Worm (Caenorhabditis elegans) whole organism, L1 larva: ENCODE results near the gene C09B9.4.

ENCODE experiments used
- C34B4.2 ChIP-seq: sonication (generic microtip); optimal IDR thresholded peaks from 2 replicates; lab custom pipeline; 2017; ENCODE audit warnings: mild to moderate bottlenecking, missing genetic modification characterization, missing compliant biosample characterization
- F16B12.6 ChIP-seq: fragments of 150-350 bp; optimal IDR thresholded peaks from 2 replicates; lab custom pipeline; 2014; ENCODE audit warnings: missing biosample characterization, missing genetic modification characterization
- aha-1 ChIP-seq: fragments of 150-350 bp; optimal IDR thresholded peaks from 2 replicates; lab custom pipeline; 2014; ENCODE audit warnings: missing biosample characterization, missing genetic modification characterization
- ama-1 ChIP-seq: fragments of 150-350 bp; optimal IDR thresholded peaks from 2 replicates; lab custom pipeline; 2014
- blmp-1 ChIP-seq: fragments of 150-350 bp; optimal IDR thresholded peaks from 2 replicates; lab custom pipeline; 2014; ENCODE audit warnings: missing biosample characterization, missing genetic modification characterization
- ceh-63 ChIP-seq: fragments of 200-800 bp; sonication (Bioruptor generic); optimal IDR thresholded peaks from 2 replicates; lab custom pipeline; 2018; ENCODE audit warnings: mild to moderate bottlenecking, missing genetic modification characterization, missing compliant biosample characterization
- ceh-8 ChIP-seq: fragments of 200-800 bp; sonication (Bioruptor generic); optimal IDR thresholded peaks from 2 replicates; lab custom pipeline; 2018; ENCODE audit warnings: mild to moderate bottlenecking, missing genetic modification characterization, moderate library complexity, missing compliant biosample characterization
- ceh-88 ChIP-seq: fragments of 200-800 bp; sonication (Bioruptor generic); IDR thresholded peaks from 2 replicates; pipeline ENCODE4 v1.3.6; 2022; ENCODE audit warnings: missing genetic modification characterization, missing compliant biosample characterization
- ceh-90 ChIP-seq: sonication (generic microtip); optimal IDR thresholded peaks from 2 replicates; lab custom pipeline; 2016; ENCODE audit warnings: missing genetic modification characterization, missing compliant biosample characterization
- ces-1 ChIP-seq: fragments of 150-350 bp; optimal IDR thresholded peaks from 2 replicates; lab custom pipeline; 2014; ENCODE audit warnings: missing biosample characterization, missing genetic modification reagents, missing genetic modification characterization
- dsc-1 ChIP-seq: sonication (generic microtip); optimal IDR thresholded peaks from 2 replicates; lab custom pipeline; 2016; ENCODE audit warnings: mild to moderate bottlenecking, missing genetic modification characterization, missing compliant biosample characterization
- elt-2 ChIP-seq: sonication (generic microtip); optimal IDR thresholded peaks from 2 replicates; lab custom pipeline; 2016; ENCODE audit warnings: missing genetic modification characterization, mild to moderate bottlenecking, inconsistent platforms, missing compliant biosample characterization, missing genetic modification reagents
- elt-3 ChIP-seq, 6 experiments: fragments of 150-350 bp in 1 of 6; sonication (generic microtip); optimal IDR thresholded peaks; 2 replicates each; lab custom pipeline; 2017 to 2018; ENCODE audit warnings: missing biosample characterization in 6 of 6, missing genetic modification characterization in 6 of 6, inconsistent platforms in 1 of 6
- ets-5 ChIP-seq: fragments of 200-800 bp; sonication (Bioruptor generic); IDR thresholded peaks from 2 replicates; pipeline ENCODE4 v1.3.6; 2022; ENCODE audit warnings: missing genetic modification characterization, missing compliant biosample characterization
- fkh-10 ChIP-seq: sonication (generic microtip); optimal IDR thresholded peaks from 2 replicates; lab custom pipeline; 2017; ENCODE audit warnings: missing biosample characterization, missing genetic modification reagents, missing genetic modification characterization
- fkh-8 ChIP-seq: sonication (generic microtip); optimal IDR thresholded peaks from 2 replicates; lab custom pipeline; 2016; ENCODE audit warnings: mild to moderate bottlenecking, missing genetic modification characterization, missing compliant biosample characterization
- fos-1 ChIP-seq: fragments of 150-350 bp; optimal IDR thresholded peaks from 2 replicates; lab custom pipeline; 2014; ENCODE audit warnings: missing biosample characterization, missing genetic modification characterization
- hpl-2 ChIP-seq: fragments of 150-350 bp; optimal IDR thresholded peaks from 2 replicates; lab custom pipeline; 2014; ENCODE audit warnings: missing biosample characterization, missing genetic modification reagents, missing genetic modification characterization
- jun-1 ChIP-seq: fragments of 150-350 bp; optimal IDR thresholded peaks from 2 replicates; lab custom pipeline; 2014; ENCODE audit warnings: missing biosample characterization, missing genetic modification reagents, missing genetic modification characterization
- lin-13 ChIP-seq: fragments of 150-350 bp; optimal IDR thresholded peaks from 2 replicates; lab custom pipeline; 2014; ENCODE audit warnings: missing biosample characterization, missing genetic modification reagents, missing genetic modification characterization
- lin-14 ChIP-seq: fragments of 200-800 bp; sonication (Bioruptor generic); optimal IDR thresholded peaks from 2 replicates; lab custom pipeline; 2018; ENCODE audit warnings: mild to moderate bottlenecking, missing genetic modification characterization, moderate library complexity, missing compliant biosample characterization
- lir-3 ChIP-seq: sonication (generic microtip); optimal IDR thresholded peaks from 2 replicates; lab custom pipeline; 2016; ENCODE audit warnings: mild to moderate bottlenecking, missing genetic modification characterization, moderate library complexity, missing compliant biosample characterization; ENCODE audit not compliant: poor library complexity
- lsy-2 ChIP-seq, 2 experiments: fragments of 150-350 bp; optimal IDR thresholded peaks; 2 replicates each; lab custom pipeline; 2014; ENCODE audit warnings: missing biosample characterization in 2 of 2, missing genetic modification characterization in 2 of 2
- mab-9 ChIP-seq: fragments of 200-800 bp; sonication (Bioruptor generic); IDR thresholded peaks from 2 replicates; pipeline ENCODE4 v1.3.6; 2022; ENCODE audit warnings: missing genetic modification reagents, missing genetic modification characterization, missing compliant biosample characterization
- mef-2 ChIP-seq: fragments of 150-350 bp; optimal IDR thresholded peaks from 2 replicates; lab custom pipeline; 2014; ENCODE audit warnings: missing biosample characterization, missing genetic modification characterization
- mep-1 ChIP-seq: fragments of 150-350 bp; optimal IDR thresholded peaks from 2 replicates; lab custom pipeline; 2014; ENCODE audit warnings: missing biosample characterization, missing genetic modification characterization
- nhr-12 ChIP-seq: sonication (generic microtip); optimal IDR thresholded peaks from 2 replicates; lab custom pipeline; 2017; ENCODE audit warnings: missing biosample characterization, missing genetic modification characterization
- nhr-20 ChIP-seq: sonication (generic microtip); optimal IDR thresholded peaks from 2 replicates; lab custom pipeline; 2016; ENCODE audit warnings: mild to moderate bottlenecking, missing genetic modification characterization, missing compliant biosample characterization
- nhr-28 ChIP-seq: fragments of 150-350 bp; optimal IDR thresholded peaks from 2 replicates; lab custom pipeline; 2014; ENCODE audit warnings: missing biosample characterization, missing genetic modification characterization
- nhr-77 ChIP-seq: fragments of 150-350 bp; optimal IDR thresholded peaks from 2 replicates; lab custom pipeline; 2014; ENCODE audit warnings: missing biosample characterization, missing genetic modification characterization
- nhr-84 ChIP-seq: sonication (generic microtip); optimal IDR thresholded peaks from 2 replicates; lab custom pipeline; 2017; ENCODE audit warnings: missing biosample characterization, missing genetic modification characterization
- nhr-85 ChIP-seq: sonication (generic microtip); peaks from one replicate; lab custom pipeline; 2016; ENCODE audit warnings: missing genetic modification characterization, inconsistent platforms, missing compliant biosample characterization
- pqm-1 ChIP-seq: sonication (generic microtip); optimal IDR thresholded peaks from 3 replicates; lab custom pipeline; 2017; ENCODE audit warnings: missing biosample characterization, missing genetic modification characterization
- skn-1 ChIP-seq: fragments of 150-350 bp; optimal IDR thresholded peaks from 2 replicates; lab custom pipeline; 2014; ENCODE audit warnings: missing biosample characterization, missing genetic modification characterization
- snpc-4 ChIP-seq: fragments of 150-350 bp; optimal IDR thresholded peaks from 2 replicates; lab custom pipeline; 2014; ENCODE audit warnings: missing biosample characterization, missing genetic modification characterization
- sup-37 ChIP-seq: fragments of 200-800 bp; sonication (Bioruptor generic); optimal IDR thresholded peaks from 2 replicates; lab custom pipeline; 2018; ENCODE audit warnings: mild to moderate bottlenecking, missing genetic modification characterization, missing compliant biosample characterization
- tbx-2 ChIP-seq: sonication (generic microtip); optimal IDR thresholded peaks from 2 replicates; lab custom pipeline; 2016; ENCODE audit warnings: missing genetic modification characterization, missing compliant biosample characterization
- unc-86 ChIP-seq: sonication (generic microtip); optimal IDR thresholded peaks from 2 replicates; lab custom pipeline; 2016; ENCODE audit warnings: missing genetic modification characterization, missing compliant biosample characterization
- unc-98 ChIP-seq: fragments of 200-800 bp; sonication (Bioruptor generic); IDR thresholded peaks from 2 replicates; pipeline ENCODE4 v1.3.6; 2022; ENCODE audit warnings: missing genetic modification characterization, missing compliant biosample characterization
- vab-15 ChIP-seq: sonication (generic microtip); optimal IDR thresholded peaks from 2 replicates; lab custom pipeline; 2017; ENCODE audit warnings: missing genotype, mild to moderate bottlenecking, missing genetic modification characterization, missing compliant biosample characterization
- ztf-11 ChIP-seq, 2 experiments: sonication (generic microtip); optimal IDR thresholded peaks; 2 replicates each; lab custom pipeline; 2016 to 2017; ENCODE audit warnings: missing genetic modification characterization in 2 of 2, missing biosample characterization in 1 of 2, missing compliant biosample characterization in 1 of 2

Gene C09B9.4

ce11 chrIV:4988531-4988930 lies 44.6 kb downstream of the C09B9.4 start, which contains the start of gene E03H12.7:
TSS of gene E03H12.7 (minus strand) at chrIV:4988631.
- TF ChIP-seq lir-3 (tag; lab: Kevin White, UChicago), result no peak
- no peak for TF ChIP-seq nhr-77 (tag; lab: Kevin White, UChicago)
- no peak for TF ChIP-seq mab-9 (GFP tag; lab: Robert Waterston, UW)
- no peak for TF ChIP-seq lin-13
- TF ChIP-seq nhr-84, result no peak
- no peak for TF ChIP-seq C34B4.2 (tag; lab: Kevin White, UChicago)
- no peak for TF ChIP-seq fkh-8 (tag; lab: Kevin White, UChicago)
- no peak for TF ChIP-seq ceh-8 (GFP tag; lab: Kevin White, UChicago)
- no peak for TF ChIP-seq elt-3 (tag; optimal IDR thresholded peaks at IDR 0.05; lab: Kevin White, UChicago)
- TF ChIP-seq ets-5 (GFP tag; lab: Robert Waterston, UW), result no peak
- no peak for TF ChIP-seq tbx-2
- TF ChIP-seq skn-1, result no peak
- no peak for TF ChIP-seq dsc-1 (tag; lab: Kevin White, UChicago)
- TF ChIP-seq ceh-90, result no peak
- no peak for TF ChIP-seq pqm-1 (tag; lab: Kevin White, UChicago)
- no peak for TF ChIP-seq sup-37 (GFP tag; lab: Kevin White, UChicago)
- TF ChIP-seq nhr-28 (tag; lab: Kevin White, UChicago), result no peak
- no peak for TF ChIP-seq ceh-63
- no peak for TF ChIP-seq nhr-85

ce11 chrIV:4986246-4986645 lies 46.9 kb downstream of the C09B9.4 start, which contains the start of gene clec-177:
TSS of gene clec-177 (plus strand) at chrIV:4986546.
- TF ChIP-seq lin-14 (GFP tag; lab: Kevin White, UChicago) (no peak), fkh-8 (tag; lab: Kevin White, UChicago) (no peak), nhr-20 (tag; lab: Kevin White, UChicago) (no peak), ama-1 (lab: Kevin White, UChicago) (no peak), ztf-11 (tag; optimal IDR thresholded peaks at IDR 0.05; lab: Kevin White, UChicago) (no peak)

ce11 chrIV:4983746-4984145 lies 49.4 kb downstream of the C09B9.4 start, which contains the start of gene clec-176:
TSS of gene clec-176 (plus strand) at chrIV:4984046.
- TF ChIP-seq hpl-2 (GFP tag; lab: Kevin White, UChicago) (no peak), aha-1 (tag; lab: Kevin White, UChicago) (no peak), ces-1 (GFP tag; lab: Kevin White, UChicago) (no peak), snpc-4 (no peak), fos-1 (no peak), mef-2 (no peak), vab-15 (no peak), jun-1 (tag; lab: Kevin White, UChicago) (no peak), unc-98 (GFP tag; lab: Robert Waterston, UW) (no peak), nhr-12 (no peak), blmp-1 (no peak), ceh-88 (GFP tag; lab: Robert Waterston, UW) (no peak), elt-2 (no peak), fkh-10 (GFP tag; lab: Kevin White, UChicago) (no peak), mep-1 (tag; lab: Kevin White, UChicago) (no peak), elt-3 (tag; optimal IDR thresholded peaks at IDR 0.05; lab: Kevin White, UChicago) (no peak), F16B12.6 (tag; lab: Kevin White, UChicago) (no peak), unc-86 (tag; lab: Kevin White, UChicago) (no peak), mab-9 (GFP tag; lab: Robert Waterston, UW) (no peak), lsy-2 (tag; optimal IDR thresholded peaks at IDR 0.05; lab: Kevin White, UChicago) (no peak)
